Fruit fly (Drosophila melanogaster) whole organism, embryonic: ENCODE data around the gene CG31735.

ENCODE experiments used
- ATbp ChIP-seq: fragments of 200-800 bp; sonication (Bioruptor generic); optimal IDR thresholded peaks from 2 replicates; lab custom pipeline; 2017; ENCODE audit warnings: missing biosample characterization, mild to moderate bottlenecking, missing genetic modification characterization, missing genetic modification reagents
- Atf3 ChIP-seq: fragments of 200-800 bp; sonication (Bioruptor generic); optimal IDR thresholded peaks from 3 replicates; lab custom pipeline; 2016; ENCODE audit warnings: missing biosample characterization, missing genetic modification characterization
- B-H1 ChIP-seq: fragments of 200-800 bp; sonication (Bioruptor generic); IDR thresholded peaks from 3 replicates; pipeline ENCODE4 v1.3.6; 2022; ENCODE audit warnings: missing biosample characterization, missing genetic modification characterization
- Bdp1 ChIP-seq: fragments of 200-800 bp; sonication (Bioruptor generic); optimal IDR thresholded peaks from 3 replicates; lab custom pipeline; 2016; ENCODE audit warnings: missing biosample characterization, missing genetic modification characterization
- BtbVII ChIP-seq: fragments of 200-800 bp; sonication (Bioruptor generic); optimal IDR thresholded peaks from 3 replicates; lab custom pipeline; 2017; ENCODE audit warnings: missing biosample characterization, mild to moderate bottlenecking, missing genetic modification characterization
- CG10321 ChIP-seq: fragments of 200-800 bp; sonication (Bioruptor generic); IDR thresholded peaks from 2 replicates; pipeline ENCODE4 v1.3.6; 2022; ENCODE audit warnings: missing biosample characterization, missing genetic modification characterization
- CG10543 ChIP-seq: fragments of 200-800 bp; sonication (Bioruptor generic); optimal IDR thresholded peaks from 3 replicates; lab custom pipeline; 2017; ENCODE audit warnings: missing biosample characterization, mild to moderate bottlenecking, missing genetic modification characterization, moderate library complexity
- CG10979 ChIP-seq: fragments of 200-800 bp; sonication (Bioruptor generic); optimal IDR thresholded peaks from 2 replicates; lab custom pipeline; 2018; ENCODE audit warnings: missing biosample characterization, mild to moderate bottlenecking, missing genetic modification characterization, moderate library complexity
- CG11456 ChIP-seq: fragments of 200-800 bp; sonication (Bioruptor generic); IDR thresholded peaks from 3 replicates; pipeline ENCODE4 v1.3.6; 2022; ENCODE audit warnings: missing biosample characterization, missing genetic modification characterization
- CG11560 ChIP-seq: fragments of 200-800 bp; sonication (Bioruptor generic); IDR thresholded peaks from 3 replicates; pipeline ENCODE4 v1.3.6; 2022; ENCODE audit warnings: missing biosample characterization, missing genetic modification characterization
- CG11696 ChIP-seq: fragments of 200-800 bp; sonication (Bioruptor generic); IDR thresholded peaks from 2 replicates; pipeline ENCODE4 v1.3.6; 2022; ENCODE audit warnings: missing biosample characterization, missing genetic modification characterization
- CG12104 ChIP-seq: fragments of 200-800 bp; sonication (Bioruptor generic); optimal IDR thresholded peaks from 3 replicates; lab custom pipeline; 2016; ENCODE audit warnings: missing biosample characterization, missing genetic modification characterization
- CG1832 ChIP-seq: fragments of 200-800 bp; sonication (Bioruptor generic); optimal IDR thresholded peaks from 2 replicates; lab custom pipeline; 2017; ENCODE audit warnings: missing biosample characterization, mild to moderate bottlenecking, missing genetic modification characterization, inconsistent platforms
- CG18764 ChIP-seq: fragments of 200-800 bp; sonication (Bioruptor generic); optimal IDR thresholded peaks from 3 replicates; lab custom pipeline; 2016; ENCODE audit warnings: missing biosample characterization, missing genetic modification characterization
- CG31365 ChIP-seq: fragments of 200-800 bp; sonication (Bioruptor generic); optimal IDR thresholded peaks from 2 replicates; lab custom pipeline; 2018; ENCODE audit warnings: missing biosample characterization, mild to moderate bottlenecking, missing genetic modification characterization
- CG3163 ChIP-seq: fragments of 200-800 bp; sonication (Bioruptor generic); optimal IDR thresholded peaks from 3 replicates; lab custom pipeline; 2016; ENCODE audit warnings: missing biosample characterization, missing genetic modification characterization
- CG32772 ChIP-seq: fragments of 200-800 bp; sonication (Bioruptor generic); IDR thresholded peaks from 2 replicates; pipeline ENCODE4 v1.3.6; 2022; ENCODE audit warnings: missing biosample characterization, missing genetic modification characterization
- CG33557 ChIP-seq: fragments of 200-800 bp; sonication (Bioruptor generic); optimal IDR thresholded peaks from 2 replicates; lab custom pipeline; 2019; ENCODE audit warnings: missing biosample characterization, mild to moderate bottlenecking, missing genetic modification characterization, moderate library complexity
- CG5180 ChIP-seq: fragments of 200-800 bp; sonication (Bioruptor generic); optimal IDR thresholded peaks from 3 replicates; lab custom pipeline; 2017; ENCODE audit warnings: missing biosample characterization, missing genetic modification characterization, mild to moderate bottlenecking, moderate library complexity, missing genetic modification reagents
- CG6854 ChIP-seq: fragments of 200-800 bp; sonication (Bioruptor generic); optimal IDR thresholded peaks from 3 replicates; lab custom pipeline; 2017; ENCODE audit warnings: missing biosample characterization, mild to moderate bottlenecking, missing genetic modification characterization
- CG8089 ChIP-seq: fragments of 200-800 bp; sonication (Bioruptor generic); optimal IDR thresholded peaks from 3 replicates; lab custom pipeline; 2016; ENCODE audit warnings: missing biosample characterization, missing genetic modification characterization
- CG9797 ChIP-seq: fragments of 200-800 bp; sonication (Bioruptor generic); optimal IDR thresholded peaks from 3 replicates; lab custom pipeline; 2018; ENCODE audit warnings: missing biosample characterization, mild to moderate bottlenecking, missing genetic modification characterization
- CrebB ChIP-seq: fragments of 200-800 bp; sonication (Bioruptor generic); optimal IDR thresholded peaks from 3 replicates; lab custom pipeline; 2018; ENCODE audit warnings: missing biosample characterization, mild to moderate bottlenecking, missing genetic modification characterization
- E2f1 ChIP-seq: fragments of 200-800 bp; sonication (Bioruptor generic); IDR thresholded peaks from 2 replicates; pipeline ENCODE4 v1.3.6; 2022; ENCODE audit warnings: missing biosample characterization, missing genetic modification characterization
- Fer1 ChIP-seq: fragments of 200-800 bp; sonication (Bioruptor generic); optimal IDR thresholded peaks from 2 replicates; lab custom pipeline; 2017; ENCODE audit warnings: missing biosample characterization, mild to moderate bottlenecking, missing genetic modification characterization
- HLH3B ChIP-seq: fragments of 200-800 bp; sonication (Bioruptor generic); IDR thresholded peaks from 2 replicates; pipeline ENCODE4 v1.3.6; 2022; ENCODE audit warnings: missing biosample characterization, missing genetic modification characterization
- Nf-YA ChIP-seq: fragments of 200-800 bp; sonication (Bioruptor generic); IDR thresholded peaks from 2 replicates; pipeline ENCODE4 v1.3.6; 2022; ENCODE audit warnings: missing biosample characterization, missing genetic modification characterization
- Nf-YC ChIP-seq: fragments of 200-800 bp; optimal IDR thresholded peaks from 3 replicates; lab custom pipeline; 2019; ENCODE audit warnings: missing biosample characterization, mild to moderate bottlenecking, missing genetic modification characterization, moderate library complexity
- Ptx1 ChIP-seq: fragments of 200-800 bp; sonication (Bioruptor generic); IDR thresholded peaks from 2 replicates; pipeline ENCODE4 v1.3.6; 2022; ENCODE audit warnings: missing biosample characterization, missing genetic modification characterization
- ato ChIP-seq: fragments of 200-800 bp; sonication (Bioruptor generic); IDR thresholded peaks from 2 replicates; pipeline ENCODE4 v1.3.6; 2022; ENCODE audit warnings: missing biosample characterization, missing genetic modification characterization; ENCODE audit not compliant: partially characterized antibody
- bsh ChIP-seq, 2 experiments: fragments of 200-800 bp; sonication (Bioruptor generic); optimal IDR thresholded peaks; 2 replicates each; lab custom pipeline; 2017 to 2018; ENCODE audit warnings: mild to moderate bottlenecking in 2 of 2, missing biosample characterization in 2 of 2, missing genetic modification characterization in 2 of 2, moderate library complexity in 1 of 2
- corto ChIP-seq: fragments of 200-800 bp; sonication (Bioruptor generic); optimal IDR thresholded peaks from 2 replicates; lab custom pipeline; 2016; ENCODE audit warnings: missing biosample characterization, mild to moderate bottlenecking, missing genetic modification characterization, moderate library complexity
- crp ChIP-seq, 2 experiments: fragments of 200-800 bp; sonication (Bioruptor generic); optimal IDR thresholded peaks; 2 replicates in 1 of 2; 3 replicates in 1 of 2; lab custom pipeline; 2017; ENCODE audit warnings: missing biosample characterization in 2 of 2, missing genetic modification characterization in 2 of 2, mild to moderate bottlenecking in 1 of 2, moderate library complexity in 1 of 2
- cwo ChIP-seq: fragments of 200-800 bp; sonication (Bioruptor generic); optimal IDR thresholded peaks from 3 replicates; lab custom pipeline; 2017; ENCODE audit warnings: missing biosample characterization, missing genetic modification characterization, mild to moderate bottlenecking, moderate library complexity, missing genetic modification reagents
- dmrt99B ChIP-seq: fragments of 200-800 bp; sonication (Bioruptor generic); optimal IDR thresholded peaks from 2 replicates; lab custom pipeline; 2018; ENCODE audit warnings: missing biosample characterization, mild to moderate bottlenecking, missing genetic modification characterization, moderate library complexity
- eve ChIP-seq, 2 experiments: fragments of >200 bp; optimal IDR thresholded peaks; 2 replicates each; lab custom pipeline; 2017; ENCODE audit warnings: missing biosample characterization in 2 of 2, missing genetic modification characterization in 2 of 2
- gt ChIP-seq: fragments of 200-800 bp; sonication (Bioruptor generic); IDR thresholded peaks from 2 replicates; pipeline ENCODE4 v1.3.6; 2022; ENCODE audit warnings: missing biosample characterization, missing genetic modification characterization
- ind ChIP-seq: fragments of 200-800 bp; sonication (Bioruptor generic); optimal IDR thresholded peaks from 3 replicates; lab custom pipeline; 2016; ENCODE audit warnings: missing biosample characterization, missing genetic modification characterization
- jumu ChIP-seq: fragments of 200-800 bp; sonication (Bioruptor generic); optimal IDR thresholded peaks from 3 replicates; lab custom pipeline; 2016; ENCODE audit warnings: missing biosample characterization, missing genetic modification characterization
- klu ChIP-seq: fragments of 200-800 bp; sonication (Bioruptor generic); IDR thresholded peaks from 2 replicates; pipeline ENCODE4 v1.3.6; 2022; ENCODE audit warnings: missing biosample characterization, missing genetic modification characterization
- lab ChIP-seq: fragments of 200-800 bp; sonication (Bioruptor generic); optimal IDR thresholded peaks from 3 replicates; lab custom pipeline; 2017; ENCODE audit warnings: missing biosample characterization, missing genetic modification characterization, mild to moderate bottlenecking, moderate library complexity, missing genetic modification reagents
- lilli ChIP-seq: fragments of 200-800 bp; sonication (Bioruptor generic); optimal IDR thresholded peaks from 3 replicates; lab custom pipeline; 2016; ENCODE audit warnings: missing biosample characterization, missing genetic modification characterization
- p53 ChIP-seq: fragments of 200-800 bp; sonication (Bioruptor generic); optimal IDR thresholded peaks from 2 replicates; lab custom pipeline; 2016; ENCODE audit warnings: missing biosample characterization, missing genetic modification characterization
- pan ChIP-seq, 4 experiments: fragments of >200 bp in 3 of 4; fragments of 200-800 bp in 1 of 4; sonication (Bioruptor generic) in 1 of 4; optimal IDR thresholded peaks in 3 of 4; IDR thresholded peaks in 1 of 4; 2 replicates each; pipeline versions ENCODE4 v1.3.6 to Lab custom; 2017 to 2022; ENCODE audit warnings: missing biosample characterization in 2 of 4, missing genetic modification characterization in 2 of 4, mixed read lengths in 1 of 4
- pum ChIP-seq: fragments of 200-800 bp; sonication (Bioruptor generic); optimal IDR thresholded peaks from 2 replicates; lab custom pipeline; 2016; ENCODE audit warnings: missing biosample characterization, missing genetic modification characterization
- row ChIP-seq: fragments of 200-800 bp; sonication (Bioruptor generic); IDR thresholded peaks from 3 replicates; pipeline ENCODE4 v1.3.6; 2022; ENCODE audit warnings: missing biosample characterization, missing genetic modification characterization
- twi ChIP-seq: fragments of 200-800 bp; optimal IDR thresholded peaks from 2 replicates; lab custom pipeline; 2019; ENCODE audit warnings: missing biosample characterization, mild to moderate bottlenecking, missing genetic modification characterization, moderate library complexity
- wdn ChIP-seq: fragments of 200-800 bp; sonication (Bioruptor generic); IDR thresholded peaks from 2 replicates; pipeline ENCODE4 v1.3.6; 2022; ENCODE audit warnings: missing biosample characterization, missing genetic modification characterization

Gene CG31735

DNA sequence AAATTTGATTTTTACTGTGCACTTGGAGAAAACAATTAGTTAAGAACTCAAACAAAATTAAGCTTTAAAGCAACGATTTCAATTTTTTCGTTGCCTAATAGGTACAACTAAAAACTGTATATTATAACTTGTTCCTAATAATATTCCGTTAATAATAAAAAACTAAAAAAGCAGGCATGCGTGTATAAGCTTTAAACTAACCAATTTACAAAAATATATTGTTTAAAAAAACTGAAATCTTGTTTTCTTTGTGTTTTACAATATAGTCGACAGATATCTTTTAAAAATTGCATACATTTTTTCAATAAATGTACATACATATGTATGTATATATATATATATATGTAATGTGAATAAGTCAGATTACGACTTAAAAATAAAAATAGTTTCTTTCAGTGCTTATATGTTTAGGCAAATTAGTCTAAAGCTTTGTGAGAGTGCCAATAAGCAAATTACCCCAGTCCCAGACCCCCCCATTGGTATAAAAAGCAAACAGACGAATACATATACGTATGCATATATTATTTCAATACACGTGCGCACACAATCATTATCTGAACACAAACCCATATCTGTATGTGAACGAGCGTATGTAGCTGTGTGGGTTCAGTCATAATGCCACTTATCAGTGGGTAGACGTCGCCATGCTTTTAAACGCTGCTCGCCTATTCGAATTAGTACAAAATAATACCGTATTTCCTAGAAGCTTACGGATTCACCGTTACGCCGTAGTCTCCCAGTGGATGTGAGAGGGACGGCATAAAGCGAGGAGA, 17.8 kb downstream of the CG31735 start (continued):
- no peak for TF ChIP-seq CG10321 (GFP tag; lab: Robert Waterston, UW)
- TF ChIP-seq lilli (GFP tag; lab: Kevin White, UChicago), result no peak
- TF ChIP-seq CG11560, result 0 out of 3 replicates have a peak, but pooled peaks have one; percentile 50
- TF ChIP-seq Nf-YC (tag; lab: Kevin White, UChicago), result peak; percentile 69
- TF ChIP-seq ind (GFP tag; lab: Kevin White, UChicago), result peak; percentile 59
- no peak for TF ChIP-seq CG31365 (tag; lab: Kevin White, UChicago)
- peak; percentile 54; the same call in 2 of the 3 replicates for TF ChIP-seq B-H1 (GFP tag; lab: Robert Waterston, UW)
- peak in 1 of 2 experiments; percentile 81 for TF ChIP-seq eve (GFP tag; optimal IDR thresholded peaks at IDR 0.05; lab: Kevin White, UChicago)
- TF ChIP-seq CG6854 (GFP tag; lab: Kevin White, UChicago), result peak; percentile 55
- no peak for TF ChIP-seq wdn (GFP tag; lab: Robert Waterston, UW)
- TF ChIP-seq CG18764 (GFP tag; lab: Kevin White, UChicago), result peak; percentile 24
- TF ChIP-seq Atf3 (GFP tag; lab: Kevin White, UChicago), result no peak
- peak; percentile 53 for TF ChIP-seq E2f1 (GFP tag; lab: Robert Waterston, UW)
- no peak for TF ChIP-seq jumu (GFP tag; lab: Kevin White, UChicago)
- TF ChIP-seq CG9797 (GFP tag; lab: Kevin White, UChicago), result no peak
- peak; percentile 41; the same call in 1 of the 3 replicates for TF ChIP-seq CG11456 (GFP tag; lab: Robert Waterston, UW)
- TF ChIP-seq CG32772 (GFP tag; lab: Robert Waterston, UW), result 0 out of 2 replicates have a peak, but pooled peaks have one; percentile 25
- TF ChIP-seq klu, result no peak; the same call in 1 of the 2 replicates
- TF ChIP-seq CG5180 (GFP tag; lab: Kevin White, UChicago), result peak; percentile 63
- no peak for TF ChIP-seq gt (GFP tag; lab: Robert Waterston, UW)
- peak; percentile 69 for TF ChIP-seq Ptx1 (GFP tag; lab: Robert Waterston, UW)
- no peak for TF ChIP-seq pan (optimal IDR thresholded peaks at IDR 0.05; lab: Kevin White, UChicago)
- peak in 1 of 2 experiments; percentile 31 for TF ChIP-seq pan (GFP tag; optimal IDR thresholded peaks at IDR 0.05 in 1 of 2, IDR thresholded peaks at IDR 0.05 in 1 of 2)
- TF ChIP-seq Bdp1 (GFP tag; lab: Kevin White, UChicago), result no peak
- peak; percentile 98 for TF ChIP-seq cwo (GFP tag; lab: Kevin White, UChicago)
- TF ChIP-seq twi (tag; lab: Kevin White, UChicago), result peak; percentile 75
- TF ChIP-seq crp (GFP tag; optimal IDR thresholded peaks at IDR 0.05; lab: Kevin White, UChicago), result no peak
- peak; percentile 5; the same call in 1 of the 2 replicates for TF ChIP-seq Nf-YA (GFP tag; lab: Robert Waterston, UW)
- TF ChIP-seq p53 (GFP tag; lab: Kevin White, UChicago), result no peak
- no peak for TF ChIP-seq ato (GFP tag; lab: Robert Waterston, UW)
- TF ChIP-seq CG1832 (GFP tag; lab: Kevin White, UChicago), result no peak
- peak; percentile 47 for TF ChIP-seq BtbVII (GFP tag; lab: Kevin White, UChicago)
- peak; percentile 34 for TF ChIP-seq CG33557 (GFP tag; lab: Kevin White, UChicago)
- TF ChIP-seq CrebB (tag; lab: Kevin White, UChicago), result peak; percentile 16
- 0 out of 2 replicates have a peak, but pooled peaks have one; percentile 6 for TF ChIP-seq HLH3B (GFP tag; lab: Robert Waterston, UW)
- TF ChIP-seq lab, result peak; percentile 60
- peak; percentile 88 for TF ChIP-seq CG10979
- TF ChIP-seq Fer1, result peak; percentile 35
- peak in 1 of 2 experiments; percentile 83 for TF ChIP-seq bsh (GFP tag; optimal IDR thresholded peaks at IDR 0.05; lab: Kevin White, UChicago)
- peak; percentile 7 for TF ChIP-seq pum (GFP tag; lab: Kevin White, UChicago)
- TF ChIP-seq ATbp, result peak; percentile 43
- peak; percentile 70 for TF ChIP-seq row (GFP tag; lab: Robert Waterston, UW)
- no peak for TF ChIP-seq CG8089 (GFP tag; lab: Kevin White, UChicago)
- TF ChIP-seq CG10543, result peak; percentile 94
- peak; percentile 78 for TF ChIP-seq CG12104
- peak; percentile 86 for TF ChIP-seq dmrt99B
- TF ChIP-seq CG3163, result no peak
- 0 out of 2 replicates have a peak, but pooled peaks have one; percentile 12 for TF ChIP-seq CG11696 (GFP tag; lab: Robert Waterston, UW)
- no peak for TF ChIP-seq corto (GFP tag; lab: Kevin White, UChicago)
